Worm (Caenorhabditis elegans): ENCODE measurements around the gene T15B12.2.

T15B12.2 gene

ce11 chrIII:5305725-5306124, 4.0 kb upstream of the T15B12.2 start (continued):
- TF ChIP-seq ets-5 (GFP tag; IDR thresholded peaks at IDR 0.05), result no peak
- no peak for TF ChIP-seq hpl-2 (GFP tag; optimal IDR thresholded peaks at IDR 0.05)
- peak; percentile 57 for TF ChIP-seq C16A3.4 (tag; optimal IDR thresholded peaks at IDR 0.05)
- TF ChIP-seq snpc-4 (tag; optimal IDR thresholded peaks at IDR 0.05), result no peak
- TF ChIP-seq nhr-76 (tag; optimal IDR thresholded peaks at IDR 0.05), result no peak
- TF ChIP-seq irx-1 (tag; optimal IDR thresholded peaks at IDR 0.05), result peak; percentile 33
- TF ChIP-seq nhr-47 (tag; optimal IDR thresholded peaks at IDR 0.05), result peak; percentile 69

DNA sequence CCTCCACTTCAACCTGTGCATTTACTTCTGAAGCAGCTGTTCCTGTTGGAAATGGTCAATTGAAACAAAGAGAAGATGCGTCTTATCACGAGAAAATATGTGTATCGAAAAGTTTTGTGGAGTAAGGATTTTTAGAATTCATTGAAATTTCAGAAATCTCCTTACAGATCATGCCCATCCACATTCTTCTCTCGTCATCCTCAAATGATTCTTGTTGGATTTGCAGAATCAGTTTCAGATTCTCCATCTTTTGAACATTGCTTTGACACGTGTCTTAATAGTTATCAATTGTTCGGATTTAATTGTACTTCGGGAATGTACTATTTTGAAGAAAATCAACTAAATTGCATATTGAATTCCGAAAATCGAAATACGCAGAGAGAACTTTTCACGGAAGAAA, 2.4 kb upstream of the T15B12.2 start:
- TF ChIP-seq elt-3 (tag; optimal IDR thresholded peaks at IDR 0.05) (no peak), aly-2 (tag; optimal IDR thresholded peaks at IDR 0.05) (no peak), nhr-76 (tag; optimal IDR thresholded peaks at IDR 0.05) (no peak), hlh-4 (tag; optimal IDR thresholded peaks at IDR 0.05) (no peak), unc-130 (tag; optimal IDR thresholded peaks at IDR 0.05) (no peak), lin-35 (GFP tag; optimal IDR thresholded peaks at IDR 0.05) (no peak), ets-5 (GFP tag; IDR thresholded peaks at IDR 0.05) (no peak), tlp-1 (tag; optimal IDR thresholded peaks at IDR 0.05) (no peak), unc-86 (tag; optimal IDR thresholded peaks at IDR 0.05) (no peak), ceh-88 (GFP tag; IDR thresholded peaks at IDR 0.05) (no peak), lin-15B (tag; optimal IDR thresholded peaks at IDR 0.05) (no peak)

ce11 chrIII:5294867-5295266, 6.8 kb downstream of the T15B12.2 start:
- TF ChIP-seq hpl-2 (GFP tag; optimal IDR thresholded peaks at IDR 0.05), result no peak
- no peak for TF ChIP-seq fkh-4 (tag; optimal IDR thresholded peaks at IDR 0.05; ENCODE audit: borderline replicate concordance)
- no peak for TF ChIP-seq pqm-1 (tag; optimal IDR thresholded peaks at IDR 0.05)
- TF ChIP-seq dpl-1 (GFP tag; optimal IDR thresholded peaks at IDR 0.05), result peak; percentile 12 to 43 (median 26)
- TF ChIP-seq C16A3.4 (tag; optimal IDR thresholded peaks at IDR 0.05), result peak; percentile 40
- peak; percentile 16 for TF ChIP-seq unc-86 (tag; optimal IDR thresholded peaks at IDR 0.05)
- no peak for TF ChIP-seq nhr-28 (tag; optimal IDR thresholded peaks at IDR 0.05)
- peak; percentile 31 for TF ChIP-seq ceh-8 (GFP tag; optimal IDR thresholded peaks at IDR 0.05)
- no peak for TF ChIP-seq aly-2 (tag; optimal IDR thresholded peaks at IDR 0.05)
- TF ChIP-seq pag-3 (tag; optimal IDR thresholded peaks at IDR 0.05; ENCODE audit: borderline replicate concordance, insufficient read depth), result no peak
- peak; percentile 52 for TF ChIP-seq ztf-4 (tag; optimal IDR thresholded peaks at IDR 0.05)
- peak; percentile 45 to 61 for TF ChIP-seq efl-1 (optimal IDR thresholded peaks at IDR 0.05)
- peak; percentile 36 to 93 for TF ChIP-seq efl-1 (GFP tag; optimal IDR thresholded peaks at IDR 0.05 in 1 of 2)
- peak; percentile 43 for TF ChIP-seq lin-39 (tag; optimal IDR thresholded peaks at IDR 0.05)
- TF ChIP-seq lin-15B (tag; optimal IDR thresholded peaks at IDR 0.05), result no peak
- TF ChIP-seq nhr-47 (tag; optimal IDR thresholded peaks at IDR 0.05), result peak; percentile 74
- peak; percentile 81 for TF ChIP-seq lin-14 (GFP tag; optimal IDR thresholded peaks at IDR 0.05)
- peak; percentile 83 for TF ChIP-seq snu-23 (GFP tag; optimal IDR thresholded peaks at IDR 0.05)
- no peak for TF ChIP-seq pax-3 (tag; optimal IDR thresholded peaks at IDR 0.05)
- peak; percentile 39 for TF ChIP-seq ceh-63 (GFP tag; optimal IDR thresholded peaks at IDR 0.05)
- peak; percentile 25 to 46 (median 34) for TF ChIP-seq ceh-82 (tag; optimal IDR thresholded peaks at IDR 0.05)
- peak; percentile 83 for TF ChIP-seq nhr-71 (tag; optimal IDR thresholded peaks at IDR 0.05)
- TF ChIP-seq swsn-7 (tag; optimal IDR thresholded peaks at IDR 0.05), result peak; percentile 65
- TF ChIP-seq C04F5.9 (tag; optimal IDR thresholded peaks at IDR 0.05), result no peak
- no peak for TF ChIP-seq egl-13 (tag; optimal IDR thresholded peaks at IDR 0.05)
- TF ChIP-seq rnt-1 (tag; optimal IDR thresholded peaks at IDR 0.05), result peak; percentile 81
- peak; percentile 62 for TF ChIP-seq nhr-90 (tag; optimal IDR thresholded peaks at IDR 0.05; ENCODE audit: poor library complexity)
- TF ChIP-seq aha-1 (tag; optimal IDR thresholded peaks at IDR 0.05), result no peak
- TF ChIP-seq hlh-17 (GFP tag; optimal IDR thresholded peaks at IDR 0.05; ENCODE audit: borderline replicate concordance), result no peak
- no peak for TF ChIP-seq tlp-1 (tag; optimal IDR thresholded peaks at IDR 0.05)
- TF ChIP-seq elt-2 (tag; optimal IDR thresholded peaks at IDR 0.05), result peak; percentile 40
- no peak for TF ChIP-seq sptf-1 (tag; optimal IDR thresholded peaks at IDR 0.05)
- TF ChIP-seq nhr-20 (tag; optimal IDR thresholded peaks at IDR 0.05), result no peak
- TF ChIP-seq ets-5 (GFP tag; IDR thresholded peaks at IDR 0.05), result no peak
- no peak for TF ChIP-seq sup-37 (GFP tag; optimal IDR thresholded peaks at IDR 0.05)
- TF ChIP-seq ces-1 (GFP tag; optimal IDR thresholded peaks at IDR 0.05), result no peak
- TF ChIP-seq nhr-84 (tag; optimal IDR thresholded peaks at IDR 0.05), result no peak
- no peak for TF ChIP-seq grh-1 (GFP tag; IDR thresholded peaks at IDR 0.05)
- peak in 1 of 6 experiments; percentile 8 for TF ChIP-seq elt-3 (tag; optimal IDR thresholded peaks at IDR 0.05)
- 0 out of 2 replicates have a peak, but pooled peaks have one; percentile 27 for TF ChIP-seq unc-98 (GFP tag; IDR thresholded peaks at IDR 0.05)
- TF ChIP-seq jun-1 (tag; optimal IDR thresholded peaks at IDR 0.05), result no peak
